Worm (Caenorhabditis elegans): ENCODE data around the gene R13D11.1.
"Not testable (repeated sequence)": the region's sequence is repeated elsewhere in the genome, so short reads cannot be mapped to it uniquely, and the experiment has no call there.

R13D11.1 gene

ce11 chrV:822922-823321, 5.6 kb downstream of the R13D11.1 start, which contains the start of gene srx-31:
Gene srx-31 (minus strand): TSS chrV:823022.
- TF ChIP-seq blmp-1 (tag; optimal IDR thresholded peaks at IDR 0.05; ENCODE audit: insufficient read depth); nhr-12 (tag; optimal IDR thresholded peaks at IDR 0.05); egl-27 (tag; optimal IDR thresholded peaks at IDR 0.05): not testable (repeated sequence)

- TF ChIP-seq lin-13 (GFP tag; optimal IDR thresholded peaks at IDR 0.05) (no peak), aly-2 (tag; optimal IDR thresholded peaks at IDR 0.05) (no peak), elt-3 (tag; optimal IDR thresholded peaks at IDR 0.05) (no peak), nhr-237 (tag; optimal IDR thresholded peaks at IDR 0.05) (no peak), zag-1 (tag; optimal IDR thresholded peaks at IDR 0.05) (no peak), nhr-6 (tag; optimal IDR thresholded peaks at IDR 0.05) (no peak)
Measured at ce11 chrV:826097-826496, 8.8 kb downstream of the R13D11.1 start, which contains the start of gene F41H8.2. Gene F41H8.2 (plus strand): TSS chrV:826397.

- TF ChIP-seq lin-39 (tag; optimal IDR thresholded peaks at IDR 0.05) (no peak), aly-2 (tag; optimal IDR thresholded peaks at IDR 0.05) (no peak), sem-4 (tag; optimal IDR thresholded peaks at IDR 0.05) (no peak), nhr-21 (tag; optimal IDR thresholded peaks at IDR 0.05) (no peak), sma-3 (GFP tag; optimal IDR thresholded peaks at IDR 0.05) (no peak), elt-1 (tag; optimal IDR thresholded peaks at IDR 0.05) (no peak), R02D3.7 (tag; optimal IDR thresholded peaks at IDR 0.05) (no peak), gmeb-1 (tag; optimal IDR thresholded peaks at IDR 0.05) (no peak), nhr-12 (tag; optimal IDR thresholded peaks at IDR 0.05) (no peak), sma-9 (GFP tag; optimal IDR thresholded peaks at IDR 0.05) (no peak), sma-9 (tag; optimal IDR thresholded peaks at IDR 0.05) (no peak), lin-13 (GFP tag; optimal IDR thresholded peaks at IDR 0.05) (no peak), fos-1 (tag; optimal IDR thresholded peaks at IDR 0.05) (no peak), nhr-129 (tag; optimal IDR thresholded peaks at IDR 0.05) (no peak), blmp-1 (tag; optimal IDR thresholded peaks at IDR 0.05; ENCODE audit: insufficient read depth) (no peak)
Measured at ce11 chrV:833368-833767, 16.1 kb downstream of the R13D11.1 start, which contains the start of gene F41H8.1. Gene F41H8.1 (plus strand): TSS chrV:833668.

DNA sequence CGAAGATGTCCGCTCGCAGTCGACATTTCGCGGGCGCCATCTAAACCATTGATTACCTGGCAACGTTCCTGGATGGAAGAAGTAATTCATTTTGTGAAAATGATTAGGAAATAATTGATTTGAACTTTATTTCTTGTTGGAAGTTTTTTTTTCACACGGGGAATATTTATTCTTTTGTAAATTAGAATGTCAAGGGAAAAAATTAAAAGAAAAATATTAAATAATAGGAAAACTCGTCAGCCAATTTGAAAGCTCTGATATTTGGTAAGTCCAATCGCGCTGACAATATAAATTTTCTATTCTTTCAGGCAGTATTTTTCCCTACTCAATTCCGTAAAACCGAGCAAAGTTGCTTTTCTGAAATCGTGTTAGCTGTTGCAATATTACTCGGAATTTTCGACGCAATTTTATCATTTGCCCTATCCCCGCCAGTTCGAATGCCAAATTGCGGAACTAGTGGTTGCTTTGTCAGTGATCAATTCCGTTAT, 21.7 kb downstream of the R13D11.1 start, which contains the start of the genes K09C6.7 and K09C6.10:
TSS of gene K09C6.7 (minus strand) at position 101 of the 488 bp plus-strand sequence.
TSS of gene K09C6.10 (plus strand) at position 438 of the 488 bp plus-strand sequence.
- TF ChIP-seq nhr-10 (tag; optimal IDR thresholded peaks at IDR 0.05); nhr-21 (tag; optimal IDR thresholded peaks at IDR 0.05); sma-3 (GFP tag; optimal IDR thresholded peaks at IDR 0.05): not testable (repeated sequence)

ce11 chrV:842611-843010, 25.3 kb downstream of the R13D11.1 start:
- TF ChIP-seq ztf-1 (GFP tag; conservative IDR thresholded peaks at IDR 0.05) = no peak
- TF ChIP-seq F13H6.1 (tag; optimal IDR thresholded peaks at IDR 0.05) = no peak
- no peak for TF ChIP-seq ZK546.5 (tag; optimal IDR thresholded peaks at IDR 0.05)
- no peak for TF ChIP-seq unc-55 (GFP tag; optimal IDR thresholded peaks at IDR 0.05)
- TF ChIP-seq ztf-4 (tag; optimal IDR thresholded peaks at IDR 0.05) = no peak
- no peak for TF ChIP-seq lsy-2 (tag; optimal IDR thresholded peaks at IDR 0.05)
- TF ChIP-seq nhr-21 (tag; optimal IDR thresholded peaks at IDR 0.05) = no peak
- no peak for TF ChIP-seq Y55F3AM.14 (GFP tag; optimal IDR thresholded peaks at IDR 0.05)
- no peak for TF ChIP-seq nhr-10 (tag; optimal IDR thresholded peaks at IDR 0.05)
- no peak for TF ChIP-seq elt-1 (tag; optimal IDR thresholded peaks at IDR 0.05)
- no peak for TF ChIP-seq mbf-1 (tag; optimal IDR thresholded peaks at IDR 0.05)
- no peak for TF ChIP-seq nhr-129 (tag; optimal IDR thresholded peaks at IDR 0.05)
- TF ChIP-seq fos-1 (tag; optimal IDR thresholded peaks at IDR 0.05) = no peak
- TF ChIP-seq sem-4 (tag; optimal IDR thresholded peaks at IDR 0.05) = no peak
- TF ChIP-seq snpc-4 (tag; optimal IDR thresholded peaks at IDR 0.05) = no peak
- TF ChIP-seq nhr-6 (tag; optimal IDR thresholded peaks at IDR 0.05) = no peak

ce11 chrV:843118-843517, 25.8 kb downstream of the R13D11.1 start, which contains the start of gene K09C6.8:
Gene K09C6.8 (minus strand): TSS chrV:843218.
- TF ChIP-seq nhr-77 (tag; optimal IDR thresholded peaks at IDR 0.05); dmd-4 (tag; optimal IDR thresholded peaks at IDR 0.05); sma-3 (GFP tag; optimal IDR thresholded peaks at IDR 0.05): not testable (repeated sequence)

Data from whole organism, L2 larva.